Worm (Caenorhabditis elegans) whole organism, L4 larva: ENCODE measurements around the gene nhr-270.

Experiments
- D1046.2 ChIP-seq: fragments of 200-800 bp; sonication (Bioruptor generic); IDR thresholded peaks from 2 replicates; pipeline ENCODE4 v1.3.6; 2022; ENCODE audit warnings: missing genetic modification characterization, missing compliant biosample characterization
- F44E2.7 ChIP-seq: fragments of 200-800 bp; sonication (Bioruptor generic); IDR thresholded peaks from 2 replicates; pipeline ENCODE4 v2.1.2; 2022; ENCODE audit warnings: missing genetic modification characterization, missing compliant biosample characterization
- F49E8.2 ChIP-seq: sonication (generic microtip); optimal IDR thresholded peaks from 2 replicates; lab custom pipeline; 2016; ENCODE audit warnings: missing compliant biosample characterization, mild to moderate bottlenecking, missing genetic modification characterization, borderline replicate concordance
- T20F7.1 ChIP-seq: fragments of 200-800 bp; sonication (Bioruptor generic); optimal IDR thresholded peaks from 2 replicates; lab custom pipeline; 2018; ENCODE audit warnings: mild to moderate bottlenecking, missing genetic modification characterization, missing compliant biosample characterization
- T26A8.4 ChIP-seq: fragments of 200-800 bp; sonication (Bioruptor generic); IDR thresholded peaks from 2 replicates; pipeline ENCODE4 v1.3.6; 2022; ENCODE audit warnings: missing genetic modification characterization, missing compliant biosample characterization
- Y48G9A.11 ChIP-seq: fragments of 200-800 bp; sonication (Bioruptor generic); IDR thresholded peaks from 2 replicates; pipeline ENCODE4 v1.3.6; 2022; ENCODE audit warnings: missing genetic modification reagents, missing genetic modification characterization, missing compliant biosample characterization
- Y75B8A.6 ChIP-seq: fragments of 200-800 bp; sonication (Bioruptor generic); IDR thresholded peaks from 2 replicates; pipeline ENCODE4 v1.3.6; 2022; ENCODE audit warnings: missing genetic modification reagents, missing genetic modification characterization, missing compliant biosample characterization
- aly-2 ChIP-seq: sonication (generic microtip); optimal IDR thresholded peaks from 2 replicates; lab custom pipeline; 2018; ENCODE audit warnings: missing biosample characterization, missing genetic modification characterization
- ama-1 ChIP-seq: fragments of 150-350 bp; optimal IDR thresholded peaks from 2 replicates; lab custom pipeline; 2014; ENCODE audit warnings: inconsistent platforms, mixed read lengths
- arid-1 ChIP-seq: fragments of 200-800 bp; sonication (Bioruptor generic); conservative IDR thresholded peaks from 2 replicates; pipeline ENCODE4 v1.3.6; 2022; ENCODE audit warnings: missing genetic modification reagents, missing genetic modification characterization, missing compliant biosample characterization
- attf-4 ChIP-seq: sonication (generic microtip); optimal IDR thresholded peaks from 3 replicates; lab custom pipeline; 2017; ENCODE audit warnings: missing biosample characterization, missing genetic modification characterization
- ceh-32 ChIP-seq: sonication (generic microtip); optimal IDR thresholded peaks from 2 replicates; lab custom pipeline; 2016; ENCODE audit warnings: mild to moderate bottlenecking, missing genetic modification characterization, missing compliant biosample characterization; ENCODE audit not compliant: poor library complexity
- ceh-44 ChIP-seq: fragments of 200-800 bp; sonication (Bioruptor generic); IDR thresholded peaks from 2 replicates; pipeline ENCODE4 v1.3.6; 2022; ENCODE audit warnings: missing genetic modification reagents, missing genetic modification characterization, missing compliant biosample characterization
- ceh-62 ChIP-seq: sonication (generic microtip); optimal IDR thresholded peaks from 2 replicates; lab custom pipeline; 2017; ENCODE audit warnings: missing biosample characterization, missing genetic modification characterization
- ceh-82 ChIP-seq: sonication (generic microtip); optimal IDR thresholded peaks from 2 replicates; lab custom pipeline; 2017; ENCODE audit warnings: missing biosample characterization, missing genetic modification characterization
- daf-12 ChIP-seq: fragments of 150-350 bp; optimal IDR thresholded peaks from 2 replicates; lab custom pipeline; 2014; ENCODE audit warnings: missing biosample characterization, missing genetic modification reagents, missing genetic modification characterization
- daf-16 ChIP-seq, 3 experiments: sonication (generic microtip); optimal IDR thresholded peaks; 2 replicates each; lab custom pipeline; 2016 to 2017; ENCODE audit warnings: missing genetic modification characterization in 3 of 3, missing genetic modification reagents in 3 of 3, mild to moderate bottlenecking in 2 of 3, missing compliant biosample characterization in 2 of 3, missing biosample characterization in 1 of 3, moderate library complexity in 1 of 3
- dmd-6 ChIP-seq: fragments of 200-800 bp; sonication (Bioruptor generic); IDR thresholded peaks from 2 replicates; pipeline ENCODE4 v1.3.6; 2022; ENCODE audit warnings: missing genetic modification reagents, missing genetic modification characterization, missing compliant biosample characterization
- dmd-8 ChIP-seq: fragments of 200-800 bp; sonication (Bioruptor generic); IDR thresholded peaks from 2 replicates; pipeline ENCODE4 v1.3.6; 2022; ENCODE audit warnings: missing genetic modification characterization, missing compliant biosample characterization
- dpl-1 ChIP-seq: fragments of 150-350 bp; optimal IDR thresholded peaks from 2 replicates; lab custom pipeline; 2014; ENCODE audit warnings: missing biosample characterization, missing genetic modification reagents, missing genetic modification characterization
- duxl-1 ChIP-seq: sonication (generic microtip); optimal IDR thresholded peaks from 2 replicates; lab custom pipeline; 2016; ENCODE audit warnings: mild to moderate bottlenecking, missing genetic modification characterization, moderate library complexity, missing compliant biosample characterization; ENCODE audit not compliant: poor library complexity
- fos-1 ChIP-seq: fragments of 150-350 bp; optimal IDR thresholded peaks from 2 replicates; lab custom pipeline; 2014; ENCODE audit warnings: missing biosample characterization, missing genetic modification characterization
- hlh-11 ChIP-seq: fragments of 200-800 bp; sonication (Bioruptor generic); optimal IDR thresholded peaks from 2 replicates; lab custom pipeline; 2018; ENCODE audit warnings: mild to moderate bottlenecking, missing genetic modification characterization, missing compliant biosample characterization
- lin-39 ChIP-seq: fragments of 150-350 bp; optimal IDR thresholded peaks from 2 replicates; lab custom pipeline; 2014; ENCODE audit warnings: missing biosample characterization, missing genetic modification reagents, missing genetic modification characterization
- lir-3 ChIP-seq: sonication (generic microtip); optimal IDR thresholded peaks from 2 replicates; lab custom pipeline; 2016; ENCODE audit warnings: mild to moderate bottlenecking, missing genetic modification characterization, missing compliant biosample characterization
- madf-5 ChIP-seq, 2 experiments: fragments of 200-800 bp; sonication (Bioruptor generic); IDR thresholded peaks; 2 replicates each; pipeline ENCODE4 v1.3.6; 2022; ENCODE audit warnings: missing compliant biosample characterization in 2 of 2, missing genetic modification characterization in 2 of 2
- madf-9 ChIP-seq: fragments of 200-800 bp; sonication (Bioruptor generic); conservative IDR thresholded peaks from 2 replicates; pipeline ENCODE4 v1.3.6; 2022; ENCODE audit warnings: missing genetic modification reagents, missing genetic modification characterization, missing compliant biosample characterization
- mdl-1 ChIP-seq, 2 experiments: fragments of 150-350 bp in 1 of 2; sonication (generic microtip) in 1 of 2; optimal IDR thresholded peaks; 2 replicates each; lab custom pipeline; 2014 to 2017; ENCODE audit warnings: missing biosample characterization in 2 of 2, missing genetic modification characterization in 2 of 2
- mep-1 ChIP-seq: fragments of 150-350 bp; sonication (generic microtip); optimal IDR thresholded peaks from 3 replicates; lab custom pipeline; 2014; ENCODE audit warnings: missing biosample characterization, missing genetic modification characterization
- mxl-2 ChIP-seq: fragments of 200-800 bp; sonication (Bioruptor generic); conservative IDR thresholded peaks from 2 replicates; pipeline ENCODE4 v1.3.6; 2022; ENCODE audit warnings: missing genetic modification reagents, missing genetic modification characterization, missing compliant biosample characterization
- mxl-3 ChIP-seq: fragments of 200-800 bp; sonication (Bioruptor generic); optimal IDR thresholded peaks from 2 replicates; lab custom pipeline; 2018; ENCODE audit warnings: mild to moderate bottlenecking, missing genetic modification characterization, missing compliant biosample characterization
- nhr-102 ChIP-seq: sonication (generic microtip); optimal IDR thresholded peaks from 2 replicates; lab custom pipeline; 2016; ENCODE audit warnings: mild to moderate bottlenecking, missing genetic modification characterization, moderate library complexity, missing compliant biosample characterization
- nhr-237 ChIP-seq: sonication (generic microtip); optimal IDR thresholded peaks from 2 replicates; lab custom pipeline; 2017; ENCODE audit warnings: missing biosample characterization, missing genetic modification characterization
- nhr-28 ChIP-seq: fragments of 150-350 bp; optimal IDR thresholded peaks from 2 replicates; lab custom pipeline; 2014; ENCODE audit warnings: missing biosample characterization, missing genetic modification characterization
- nhr-41 ChIP-seq: fragments of 200-800 bp; sonication (Bioruptor generic); IDR thresholded peaks from 2 replicates; pipeline ENCODE4 v1.3.6; 2022; ENCODE audit warnings: missing genetic modification reagents, missing genetic modification characterization, missing compliant biosample characterization
- nhr-77 ChIP-seq: fragments of 150-350 bp; optimal IDR thresholded peaks from 2 replicates; lab custom pipeline; 2014; ENCODE audit warnings: missing biosample characterization, missing genetic modification characterization
- pha-4 ChIP-seq, 2 experiments: fragments of 150-350 bp in 1 of 2; fragments of 200-800 bp in 1 of 2; sonication (Bioruptor generic) in 1 of 2; IDR thresholded peaks in 1 of 2; optimal IDR thresholded peaks in 1 of 2; 2 replicates each; pipeline versions ENCODE4 v1.3.6 to Lab custom; 2014 to 2022; ENCODE audit warnings: missing genetic modification characterization in 2 of 2, missing genetic modification reagents in 2 of 2, missing biosample characterization in 1 of 2, missing compliant biosample characterization in 1 of 2
- rbr-2 ChIP-seq: sonication (generic microtip); optimal IDR thresholded peaks from 2 replicates; lab custom pipeline; 2016; ENCODE audit warnings: missing genotype, missing genetic modification characterization, missing compliant biosample characterization
- saeg-2 ChIP-seq: fragments of 200-800 bp; sonication (Bioruptor generic); IDR thresholded peaks from 2 replicates; pipeline ENCODE4 v1.3.6; 2022; ENCODE audit warnings: missing genetic modification reagents, missing genetic modification characterization, missing compliant biosample characterization
- sdz-12 ChIP-seq: fragments of 200-800 bp; sonication (Bioruptor generic); optimal IDR thresholded peaks from 2 replicates; lab custom pipeline; 2018; ENCODE audit warnings: mild to moderate bottlenecking, missing genetic modification characterization, missing compliant biosample characterization
- set-16 ChIP-seq: fragments of 200-800 bp; sonication (Bioruptor generic); IDR thresholded peaks from 2 replicates; pipeline ENCODE4 v1.3.6; 2022; ENCODE audit warnings: missing genetic modification reagents, missing genetic modification characterization, missing compliant biosample characterization
- skn-1 ChIP-seq: fragments of 150-350 bp; optimal IDR thresholded peaks from 2 replicates; lab custom pipeline; 2014; ENCODE audit warnings: missing biosample characterization, missing genetic modification characterization
- snpc-1.2 ChIP-seq: fragments of 200-800 bp; sonication (Bioruptor generic); IDR thresholded peaks from 2 replicates; pipeline ENCODE4 v1.3.6; 2022; ENCODE audit warnings: missing genetic modification reagents, missing genetic modification characterization, missing compliant biosample characterization
- snpc-4 ChIP-seq: fragments of 150-350 bp; optimal IDR thresholded peaks from 2 replicates; lab custom pipeline; 2014; ENCODE audit warnings: missing biosample characterization, missing genetic modification characterization
- tra-1 ChIP-seq: fragments of 200-800 bp; sonication (Bioruptor generic); IDR thresholded peaks from 2 replicates; pipeline ENCODE4 v1.3.6; 2022; ENCODE audit warnings: missing genetic modification reagents, missing genetic modification characterization, missing compliant biosample characterization
- unc-130 ChIP-seq: sonication (generic microtip); optimal IDR thresholded peaks from 2 replicates; lab custom pipeline; 2016; ENCODE audit warnings: missing genetic modification reagents, missing genetic modification characterization, missing compliant biosample characterization
- zag-1 ChIP-seq: fragments of 150-350 bp; optimal IDR thresholded peaks from 2 replicates; lab custom pipeline; 2014; ENCODE audit warnings: missing biosample characterization, missing genetic modification characterization
- zfp-3 ChIP-seq: fragments of 200-800 bp; sonication (Bioruptor generic); conservative IDR thresholded peaks from 2 replicates; pipeline ENCODE4 v1.3.6; 2022; ENCODE audit warnings: missing genetic modification reagents, missing genetic modification characterization, missing compliant biosample characterization
- zip-11 ChIP-seq: fragments of 200-800 bp; sonication (Bioruptor generic); IDR thresholded peaks from 2 replicates; pipeline ENCODE4 v1.3.6; 2022; ENCODE audit warnings: missing genetic modification characterization, missing compliant biosample characterization

The nhr-270 gene

ce11 chrV:774875-775359 lies 29.6 kb downstream of the nhr-270 start, which contains the start of gene srbc-58 (continued):
- TF ChIP-seq ceh-82 (no peak), daf-16 (GFP tag; optimal IDR thresholded peaks at IDR 0.05; lab: Kevin White, UChicago) (no peak), daf-16 (tag; optimal IDR thresholded peaks at IDR 0.05; lab: Kevin White, UChicago) (peak; percentile 14), zag-1 (no peak), duxl-1 (tag; lab: Kevin White, UChicago) (no peak), nhr-237 (no peak), mxl-3 (GFP tag; lab: Kevin White, UChicago) (no peak), nhr-41 (GFP tag; lab: Robert Waterston, UW) (no peak), dmd-8 (GFP tag; lab: Robert Waterston, UW) (no peak), aly-2 (no peak), sdz-12 (GFP tag; lab: Kevin White, UChicago) (no peak), lir-3 (no peak), hlh-11 (tag; lab: Kevin White, UChicago) (no peak), arid-1 (GFP tag; lab: Robert Waterston, UW) (peak; percentile 70), Y75B8A.6 (GFP tag; lab: Robert Waterston, UW) (no peak), skn-1 (no peak), ceh-44 (GFP tag; lab: Robert Waterston, UW) (no peak), nhr-28 (no peak), zip-11 (GFP tag; lab: Robert Waterston, UW) (no peak), D1046.2 (GFP tag; lab: Robert Waterston, UW) (no peak), fos-1 (tag; lab: Kevin White, UChicago) (no peak), snpc-4 (tag; lab: Kevin White, UChicago) (no peak), lin-39 (no peak), mep-1 (no peak), attf-4 (no peak), saeg-2 (GFP tag; lab: Robert Waterston, UW) (no peak), snpc-1.2 (GFP tag; lab: Robert Waterston, UW) (0 out of 2 replicates have a peak, but pooled peaks have one; percentile 35), madf-5 (GFP tag; IDR thresholded peaks at IDR 0.05; lab: Robert Waterston, UW) (no peak), rbr-2 (tag; lab: Kevin White, UChicago) (peak; percentile 21)

DNA sequence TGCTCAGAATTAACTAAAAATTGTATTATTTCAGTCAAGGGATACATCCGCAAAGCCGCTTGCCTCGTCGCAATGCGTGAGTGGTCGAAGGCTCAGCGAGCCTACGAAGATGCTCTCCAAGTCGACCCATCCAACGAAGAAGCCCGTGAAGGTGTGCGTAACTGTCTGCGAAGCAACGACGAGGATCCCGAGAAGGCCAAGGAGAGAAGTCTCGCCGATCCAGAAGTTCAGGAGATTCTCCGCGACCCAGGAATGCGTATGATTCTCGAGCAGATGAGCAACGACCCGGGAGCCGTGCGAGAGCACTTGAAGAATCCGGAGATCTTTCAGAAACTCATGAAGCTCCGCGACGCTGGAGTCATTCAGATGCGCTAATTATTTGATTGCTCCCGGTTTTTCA lies 30.2 kb downstream of the nhr-270 start:
- TF ChIP-seq F44E2.7 (GFP tag; lab: Robert Waterston, UW) (no peak), mdl-1 (tag; optimal IDR thresholded peaks at IDR 0.05; lab: Kevin White, UChicago) (no peak), saeg-2 (GFP tag; lab: Robert Waterston, UW) (no peak), ceh-32 (no peak), ceh-82 (no peak), snpc-4 (tag; lab: Kevin White, UChicago) (no peak), madf-9 (GFP tag; lab: Robert Waterston, UW) (no peak), ama-1 (lab: Kevin White, UChicago) (no peak), ceh-62 (no peak), set-16 (GFP tag; lab: Robert Waterston, UW) (peak; percentile 72), skn-1 (no peak), madf-5 (GFP tag; IDR thresholded peaks at IDR 0.05; lab: Robert Waterston, UW) (0 out of 4 replicates have a peak, but pooled peaks of 1 of the 2 experiments have one; percentile 30), Y48G9A.11 (GFP tag; lab: Robert Waterston, UW) (no peak), T26A8.4 (no peak), aly-2 (no peak), T20F7.1 (no peak)

DNA sequence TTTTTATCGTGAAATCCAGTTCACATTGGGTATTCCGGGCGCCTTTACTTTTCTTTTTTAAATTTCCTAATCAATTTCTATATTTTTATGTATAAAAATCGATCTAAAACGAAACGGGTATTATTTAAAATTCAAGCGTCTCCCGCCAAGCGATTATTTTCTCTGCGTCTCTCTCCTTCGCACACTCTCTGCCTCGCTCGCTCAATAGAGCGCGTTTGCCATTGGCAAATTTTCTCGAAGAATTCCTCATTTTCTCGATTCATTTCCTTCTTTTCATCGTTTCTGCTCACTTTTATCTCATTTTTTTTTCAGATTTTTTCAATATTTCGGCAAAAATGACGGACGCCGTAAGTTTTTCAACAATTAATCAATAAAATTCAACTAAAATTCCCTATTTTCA lies 31.3 kb downstream of the nhr-270 start, which contains the start of gene sti-1:
sti-1 (plus strand) TSS at position 263 of the 400 bp plus-strand sequence.
- no peak for TF ChIP-seq dmd-8 (GFP tag; lab: Robert Waterston, UW)
- TF ChIP-seq F49E8.2 (tag; lab: Kevin White, UChicago) = peak; percentile 26
- TF ChIP-seq ceh-82 = no peak
- TF ChIP-seq snpc-1.2 (GFP tag; lab: Robert Waterston, UW) = no peak
- TF ChIP-seq pha-4 (GFP tag; IDR thresholded peaks at IDR 0.05; lab: Robert Waterston, UW) = peak; percentile 63; the same call in 1 of the 2 replicates
- TF ChIP-seq pha-4 (tag; optimal IDR thresholded peaks at IDR 0.05; lab: Kevin White, UChicago) = peak; percentile 52
- peak; percentile 95 for TF ChIP-seq nhr-77 (tag; lab: Kevin White, UChicago)
- TF ChIP-seq mdl-1 (tag; optimal IDR thresholded peaks at IDR 0.05; lab: Kevin White, UChicago) = peak in 1 of 2 experiments; percentile 54
- TF ChIP-seq unc-130 (GFP tag; lab: Kevin White, UChicago) = no peak
- TF ChIP-seq nhr-102 (tag; lab: Kevin White, UChicago) = peak; percentile 60
- 0 out of 2 replicates have a peak, but pooled peaks have one; percentile 40 for TF ChIP-seq tra-1
- TF ChIP-seq daf-12 (tag; lab: Kevin White, UChicago) = no peak
- TF ChIP-seq zfp-3 = 0 out of 2 replicates have a peak, but pooled peaks have one; percentile 47
- TF ChIP-seq dmd-6 (GFP tag; lab: Robert Waterston, UW) = peak; percentile 30; the same call in 1 of the 2 replicates
- TF ChIP-seq dpl-1 = peak; percentile 96
- no peak for TF ChIP-seq mxl-2 (GFP tag; lab: Robert Waterston, UW)
